Worm (Caenorhabditis elegans) whole organism, L3 larva: ENCODE measurements around the gene dib-1.

Experiments
- ZK546.5 ChIP-seq: sonication (generic microtip); optimal IDR thresholded peaks from 2 replicates; lab custom pipeline; 2017; ENCODE audit warnings: missing biosample characterization, missing genetic modification characterization
- ceh-28 ChIP-seq: fragments of 150-350 bp; optimal IDR thresholded peaks from 2 replicates; lab custom pipeline; 2014; ENCODE audit warnings: missing biosample characterization, missing genetic modification reagents, missing genetic modification characterization
- daf-12 ChIP-seq: fragments of 150-350 bp; optimal IDR thresholded peaks from 2 replicates; lab custom pipeline; 2014; ENCODE audit warnings: missing biosample characterization, missing genetic modification reagents, missing genetic modification characterization
- lin-15B ChIP-seq: fragments of 150-350 bp; optimal IDR thresholded peaks from 2 replicates; lab custom pipeline; 2014; ENCODE audit warnings: missing biosample characterization, missing genetic modification characterization
- nfya-1 ChIP-seq: sonication (generic microtip); optimal IDR thresholded peaks from 2 replicates; lab custom pipeline; 2017; ENCODE audit warnings: missing genetic modification characterization, mild to moderate bottlenecking, missing compliant biosample characterization, antibody characterized with exemption, moderate library complexity; ENCODE audit not compliant: insufficient read depth
- nhr-11 ChIP-seq: fragments of 150-350 bp; optimal IDR thresholded peaks from 2 replicates; lab custom pipeline; 2014; ENCODE audit warnings: missing biosample characterization, missing genetic modification characterization
- nhr-43 ChIP-seq: sonication (generic microtip); optimal IDR thresholded peaks from 2 replicates; lab custom pipeline; 2016; ENCODE audit warnings: mild to moderate bottlenecking, missing genetic modification characterization, missing compliant biosample characterization; ENCODE audit not compliant: poor library complexity, severe bottlenecking
- pqm-1 ChIP-seq: fragments of 150-350 bp; optimal IDR thresholded peaks from 2 replicates; lab custom pipeline; 2017; ENCODE audit warnings: missing biosample characterization, missing genetic modification characterization, inconsistent platforms
- unc-39 ChIP-seq: sonication (generic microtip); optimal IDR thresholded peaks from 4 replicates; lab custom pipeline; 2017; ENCODE audit warnings: missing biosample characterization, missing genetic modification characterization
- unc-62 ChIP-seq: fragments of 150-350 bp; sonication (generic microtip); optimal IDR thresholded peaks from 4 replicates; lab custom pipeline; 2014; ENCODE audit warnings: missing biosample characterization, missing genetic modification reagents, missing genetic modification characterization
- ztf-4 ChIP-seq: fragments of 150-350 bp; optimal IDR thresholded peaks from 2 replicates; lab custom pipeline; 2014; ENCODE audit warnings: missing biosample characterization, missing genetic modification characterization

DNA sequence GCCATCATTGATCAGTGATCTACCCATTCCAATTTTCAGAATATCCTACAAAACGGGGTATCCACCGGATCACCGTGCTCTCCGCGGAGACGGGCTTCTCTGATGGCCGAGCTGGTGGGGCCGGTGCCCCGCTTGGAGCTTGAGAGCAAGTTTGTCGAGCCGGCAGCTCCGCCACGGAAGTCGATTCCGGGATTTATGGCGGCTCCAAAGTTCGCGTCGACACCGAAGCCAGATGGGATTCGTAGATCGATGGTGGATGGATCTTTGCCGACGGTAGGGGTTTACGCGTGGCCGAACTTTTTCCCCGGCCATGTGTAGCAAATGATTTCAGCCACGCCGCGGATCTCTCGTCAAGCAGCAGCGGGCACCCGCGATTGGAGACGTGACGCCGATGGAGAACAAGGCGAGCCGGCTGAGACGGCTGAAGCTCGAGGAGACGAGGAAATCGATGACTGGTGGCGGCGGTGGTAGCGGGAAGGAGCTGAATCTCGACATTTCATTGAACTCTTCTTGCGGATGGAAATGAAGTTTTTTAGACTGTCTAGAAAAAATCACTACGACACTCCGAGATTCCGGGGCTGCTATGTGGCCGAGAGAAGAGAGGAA is 2.1 kb upstream of the dib-1 start:
- TF ChIP-seq daf-12 (tag; lab: Kevin White, UChicago) (no peak), nhr-11 (tag; lab: Kevin White, UChicago) (no peak), ceh-28 (no peak), pqm-1 (no peak), nfya-1 (no peak), unc-39 (tag; lab: Kevin White, UChicago) (no peak), unc-62 (GFP tag; lab: Kevin White, UChicago) (no peak), ztf-4 (tag; lab: Kevin White, UChicago) (no peak), lin-15B (tag; lab: Kevin White, UChicago) (no peak), nhr-43 (tag; lab: Kevin White, UChicago) (no peak), ZK546.5 (tag; lab: Kevin White, UChicago) (no peak)
